Worm (Caenorhabditis elegans) whole organism, L4/young adult: Measurements from ENCODE around the gene mop-25.2.
"Not testable (repeated sequence)": the region's sequence is repeated elsewhere in the genome, so short reads cannot be mapped to it uniquely, and the experiment has no call there.

ENCODE experiments used
- W03F9.2 ChIP-seq: fragments of 150-350 bp; optimal IDR thresholded peaks from 2 replicates; lab custom pipeline; 2014; ENCODE audit warnings: missing biosample characterization, missing genetic modification characterization
- dao-5 ChIP-seq: sonication (generic microtip); optimal IDR thresholded peaks from 2 replicates; lab custom pipeline; 2016; ENCODE audit warnings: missing genotype, missing genetic modification characterization, moderate library complexity, missing compliant biosample characterization
- him-1 ChIP-seq: sonication (generic microtip); optimal IDR thresholded peaks from 2 replicates; lab custom pipeline; 2016; ENCODE audit warnings: missing genotype, missing genetic modification reagents, missing genetic modification characterization, missing compliant biosample characterization

Gene mop-25.2

ce11 chrII:9724464-9724863 lies 21.0 kb upstream of the mop-25.2 start, which contains the start of gene cutl-2:
Gene cutl-2 (minus strand): TSS chrII:9724673.
- no peak for TF ChIP-seq dao-5 (tag; lab: Kevin White, UChicago)
- no peak for TF ChIP-seq him-1
- no peak for TF ChIP-seq W03F9.2 (tag; lab: Kevin White, UChicago)

ce11 chrII:9718631-9719252 lies 15.2 kb upstream of the mop-25.2 start, which contains the start of gene Y53C12A.11:
Gene Y53C12A.11 (minus strand): TSS chrII:9718698.
- TF ChIP-seq dao-5 (tag; lab: Kevin White, UChicago); him-1; W03F9.2 (tag; lab: Kevin White, UChicago): not testable (repeated sequence)

- TF ChIP-seq dao-5 (tag; lab: Kevin White, UChicago), result no peak
- TF ChIP-seq him-1, result no peak
- no peak for TF ChIP-seq W03F9.2 (tag; lab: Kevin White, UChicago)
Observed at ce11 chrII:9717904-9718303, 14.4 kb upstream of the mop-25.2 start, which contains the start of gene Y53C12A.6. Gene Y53C12A.6 (minus strand): TSS chrII:9718004.

DNA sequence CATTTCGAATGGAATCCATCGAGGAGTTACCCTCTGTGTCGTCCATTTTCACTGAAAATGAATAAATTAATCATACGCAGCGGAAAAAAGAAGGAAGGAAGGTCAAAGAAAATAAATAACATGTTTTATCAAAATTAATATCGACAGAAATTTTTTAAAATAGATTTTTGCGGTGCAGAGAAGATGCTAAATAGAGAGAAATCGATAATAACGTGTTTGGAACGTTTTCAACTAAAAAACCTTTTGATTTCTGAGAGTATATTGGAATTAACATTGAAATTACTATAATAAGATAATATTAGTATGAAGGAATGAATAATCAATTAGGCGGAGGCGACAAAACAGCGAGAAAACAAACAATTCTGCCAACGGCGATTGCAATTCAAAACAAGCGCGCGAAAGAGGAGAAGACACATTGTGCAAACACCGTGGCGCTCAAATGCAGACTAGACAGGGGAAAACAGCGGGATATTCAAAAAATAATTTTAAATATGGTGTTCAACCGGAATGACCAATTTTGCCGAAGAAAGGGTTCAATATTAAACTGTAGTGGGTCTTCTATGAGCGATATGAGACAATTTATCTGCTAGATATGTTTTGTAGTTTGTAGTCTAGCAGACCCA lies 13.0 kb upstream of the mop-25.2 start, which contains the start of gene wee-1.3:
wee-1.3 (minus strand) TSS at position 51 of the 623 bp plus-strand sequence.
- TF ChIP-seq him-1, result no peak
- TF ChIP-seq W03F9.2 (tag; lab: Kevin White, UChicago), result peak; percentile 79
- TF ChIP-seq dao-5 (tag; lab: Kevin White, UChicago), result no peak

DNA sequence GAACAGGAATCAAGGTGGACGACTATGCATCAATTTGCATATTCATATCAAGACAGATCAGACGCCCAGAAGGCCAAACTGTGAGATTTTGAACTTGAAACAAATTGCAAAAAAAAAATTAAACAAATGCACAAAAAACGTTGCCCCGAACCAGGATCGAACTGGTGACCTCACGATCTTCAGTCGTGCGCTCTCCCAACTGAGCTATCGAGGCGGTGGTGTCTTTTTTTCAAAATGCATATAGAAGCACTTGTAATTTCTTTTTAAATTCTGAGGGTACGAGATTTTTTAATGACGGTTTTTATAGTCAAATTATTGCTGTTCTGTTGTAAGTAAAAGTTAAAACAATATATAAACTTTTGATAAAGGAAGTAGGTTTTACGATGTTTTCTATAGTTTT lies 9.6 kb upstream of the mop-25.2 start:
- no peak for TF ChIP-seq dao-5 (tag; lab: Kevin White, UChicago)
- TF ChIP-seq him-1, result no peak
- no peak for TF ChIP-seq W03F9.2 (tag; lab: Kevin White, UChicago)

DNA sequence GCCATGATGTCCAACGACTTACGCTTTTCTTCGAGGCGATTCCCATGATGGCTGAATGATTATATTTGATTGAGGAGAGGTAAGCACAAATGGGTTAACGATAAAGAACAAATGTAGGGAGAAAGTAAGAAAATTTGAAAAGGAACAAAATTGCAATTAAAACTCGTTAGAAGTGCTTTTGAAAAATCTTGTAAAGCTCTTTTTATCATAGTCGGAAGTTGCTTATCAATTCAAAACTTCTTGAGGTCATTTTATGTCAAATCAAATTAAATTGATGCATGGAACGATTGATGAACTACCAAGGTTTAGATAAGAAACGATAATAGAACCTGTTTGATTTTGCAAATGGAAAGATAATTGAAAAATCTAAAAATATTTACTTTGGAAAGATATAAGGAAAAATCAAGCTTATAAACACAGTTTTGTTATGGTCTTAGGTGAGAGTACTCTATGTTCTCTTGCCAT lies 5.4 kb upstream of the mop-25.2 start, which contains the start of gene glt-5:
glt-5 (minus strand) TSS at position 51 of the 465 bp plus-strand sequence.
- no peak for TF ChIP-seq dao-5 (tag; lab: Kevin White, UChicago)
- no peak for TF ChIP-seq him-1
- TF ChIP-seq W03F9.2 (tag; lab: Kevin White, UChicago), result no peak

ce11 chrII:9706207-9706606 lies 2.7 kb upstream of the mop-25.2 start, which contains the start of gene Y53C12A.3:
Gene Y53C12A.3 (minus strand): TSS chrII:9706240.
- TF ChIP-seq W03F9.2 (tag; lab: Kevin White, UChicago), result peak; percentile 48
- TF ChIP-seq dao-5 (tag; lab: Kevin White, UChicago), result no peak
- TF ChIP-seq him-1, result no peak

DNA sequence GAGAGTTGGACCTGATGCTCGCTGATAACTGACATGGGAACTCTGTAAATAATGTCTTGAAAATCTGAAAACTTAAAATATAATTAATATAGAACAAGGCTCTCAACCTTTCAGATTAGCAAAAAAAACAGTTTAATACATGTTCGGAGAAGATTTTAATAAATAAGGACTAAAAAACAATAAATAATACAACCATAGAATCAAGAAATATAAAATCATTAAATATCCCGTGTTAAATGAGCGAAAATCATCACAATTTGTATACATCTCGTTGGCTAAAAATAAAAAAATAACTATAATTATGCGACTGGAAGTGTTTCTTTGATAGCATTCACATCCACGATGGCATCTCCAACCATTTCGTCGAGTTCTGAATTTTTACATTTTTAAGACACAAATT lies 1.2 kb upstream of the mop-25.2 start, which contains the start of gene Y53C12A.10:
Y53C12A.10 (minus strand) TSS at position 101 of the 400 bp plus-strand sequence.
- TF ChIP-seq him-1 (no peak), W03F9.2 (tag; lab: Kevin White, UChicago) (no peak), dao-5 (tag; lab: Kevin White, UChicago) (no peak)

DNA sequence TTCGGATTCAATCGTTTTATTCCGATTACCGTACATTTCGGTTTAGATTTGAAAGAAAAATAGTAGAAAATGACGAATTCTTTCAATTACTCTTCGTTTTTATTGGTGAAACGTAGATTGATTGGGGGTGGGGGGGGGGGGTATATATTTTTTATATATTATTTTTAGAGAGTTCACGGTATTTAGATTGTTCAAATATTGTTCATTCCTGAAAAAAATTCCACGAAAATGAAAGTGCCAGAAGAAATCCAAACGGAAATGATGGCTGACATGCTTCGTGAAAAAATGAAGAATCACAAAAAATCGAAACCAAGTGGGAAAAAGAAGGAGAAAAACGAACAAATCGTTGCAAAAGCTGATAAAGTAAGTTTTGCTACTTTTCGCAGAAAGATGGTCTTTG lies 3.1 kb downstream of the mop-25.2 start, which contains the start of the genes Y53C12A.8 and Y53C12A.7:
Y53C12A.8 (minus strand) TSS at position 101 of the 400 bp plus-strand sequence.
Y53C12A.7 (plus strand) TSS at position 181 of the 400 bp plus-strand sequence.
- TF ChIP-seq W03F9.2 (tag; lab: Kevin White, UChicago), result no peak
- TF ChIP-seq dao-5 (tag; lab: Kevin White, UChicago), result no peak
- TF ChIP-seq him-1, result no peak

DNA sequence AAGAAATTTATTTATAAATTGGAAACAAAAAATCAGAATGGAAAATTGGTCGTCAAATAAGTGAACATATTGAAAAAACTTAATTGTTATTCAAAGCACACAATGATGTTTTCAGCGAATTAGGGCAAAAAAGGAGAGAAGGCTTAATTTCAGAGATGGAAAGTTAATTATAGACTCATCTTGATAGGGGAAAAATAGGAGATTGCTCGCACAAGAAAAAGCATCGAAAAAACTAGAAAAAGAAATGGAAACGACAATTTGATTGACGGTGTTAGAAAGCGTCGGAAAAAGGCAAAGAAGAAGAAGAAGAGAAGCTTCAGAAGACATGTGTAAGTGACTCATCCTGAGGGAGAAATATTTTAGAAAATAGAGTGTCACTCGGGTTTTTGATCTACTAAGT lies 7.6 kb downstream of the mop-25.2 start:
- TF ChIP-seq W03F9.2 (tag; lab: Kevin White, UChicago) (no peak), him-1 (no peak), dao-5 (tag; lab: Kevin White, UChicago) (no peak)

DNA sequence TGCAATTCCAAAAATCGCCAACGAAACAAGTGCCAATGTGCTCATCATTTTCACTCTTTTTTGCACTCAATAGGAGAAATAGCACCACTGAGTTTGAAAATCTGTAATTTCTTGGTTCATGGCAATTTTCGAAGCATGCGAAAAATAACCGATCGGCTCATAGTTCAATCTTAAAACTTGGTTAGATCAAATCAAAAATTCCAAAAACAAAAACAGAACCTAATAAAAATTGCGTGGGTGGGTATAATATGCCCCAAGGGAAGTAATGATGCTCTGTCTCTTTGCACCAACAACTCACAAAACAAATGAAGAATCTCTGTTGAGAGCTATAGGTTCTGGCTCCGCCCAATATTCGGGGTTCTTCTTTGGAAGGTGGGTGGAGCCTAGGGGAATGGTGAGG lies 11.7 kb downstream of the mop-25.2 start, which contains the start of gene nlp-11:
nlp-11 (minus strand) TSS at position 101 of the 400 bp plus-strand sequence.
- TF ChIP-seq dao-5 (tag; lab: Kevin White, UChicago) (no peak), him-1 (no peak), W03F9.2 (tag; lab: Kevin White, UChicago) (no peak)

DNA sequence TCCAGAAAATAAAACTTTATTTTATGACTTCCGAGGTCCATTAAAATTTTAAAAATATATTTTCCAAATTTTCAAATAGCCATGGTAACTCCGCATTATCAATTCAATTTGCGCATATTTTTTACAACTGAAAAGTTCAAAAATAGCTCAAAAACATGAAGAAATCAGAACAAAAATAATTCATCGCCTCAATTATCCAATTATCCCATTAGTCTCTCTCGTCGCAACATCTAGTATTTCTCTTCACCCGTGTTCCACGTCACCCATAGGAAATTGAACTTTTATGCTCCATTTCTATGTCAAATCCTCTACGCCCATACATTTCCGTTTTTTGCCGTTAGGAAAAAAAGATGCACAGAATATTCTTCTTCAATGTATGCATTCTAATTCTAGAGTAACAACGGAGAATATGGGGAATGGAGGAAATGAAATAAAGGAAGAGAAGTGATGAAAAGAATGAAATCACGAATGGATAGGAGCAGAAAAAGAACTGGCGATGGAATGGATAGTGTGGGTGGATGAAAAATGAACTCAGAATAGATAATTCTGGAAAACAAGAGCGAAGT lies 13.4 kb downstream of the mop-25.2 start:
- TF ChIP-seq W03F9.2 (tag; lab: Kevin White, UChicago) (no peak), him-1 (no peak), dao-5 (tag; lab: Kevin White, UChicago) (no peak)

ce11 chrII:9686663-9687193 lies 16.8 kb downstream of the mop-25.2 start, which contains the start of gene ZK1320.9:
Gene ZK1320.9 (minus strand): TSS chrII:9686713.
- TF ChIP-seq him-1 (no peak), W03F9.2 (tag; lab: Kevin White, UChicago) (no peak), dao-5 (tag; lab: Kevin White, UChicago) (no peak)
